Fruit fly (Drosophila melanogaster) whole organism, prepupa: ENCODE results near the gene CG44006.
A peak's percentile ranks its signal among the peaks of the same experiment; 100 is the strongest.

Source experiments
- CG3032 ChIP-seq: fragments of 200-800 bp; optimal IDR thresholded peaks from 2 replicates; lab custom pipeline; 2019; ENCODE audit warnings: missing biosample characterization, mild to moderate bottlenecking, missing genetic modification characterization, moderate library complexity
- Eip75B ChIP-seq: fragments of 200-800 bp; sonication (Bioruptor generic); optimal IDR thresholded peaks from 3 replicates; lab custom pipeline; 2016; ENCODE audit warnings: missing biosample characterization, missing genetic modification characterization
- Lpt ChIP-seq: fragments of 200-800 bp; sonication (Bioruptor generic); optimal IDR thresholded peaks from 3 replicates; lab custom pipeline; 2016; ENCODE audit warnings: missing biosample characterization, missing genetic modification characterization
- Met ChIP-seq: fragments of 200-800 bp; sonication (Bioruptor generic); optimal IDR thresholded peaks from 3 replicates; lab custom pipeline; 2016; ENCODE audit warnings: missing biosample characterization, missing genetic modification characterization
- OdsH ChIP-seq: fragments of 200-800 bp; sonication (Bioruptor generic); optimal IDR thresholded peaks from 3 replicates; lab custom pipeline; 2016; ENCODE audit warnings: missing biosample characterization, missing genetic modification characterization
- spab ChIP-seq: fragments of 200-800 bp; sonication (Bioruptor generic); optimal IDR thresholded peaks from 2 replicates; lab custom pipeline; 2017; ENCODE audit warnings: missing biosample characterization, mild to moderate bottlenecking, missing genetic modification characterization, missing genetic modification reagents

DNA sequence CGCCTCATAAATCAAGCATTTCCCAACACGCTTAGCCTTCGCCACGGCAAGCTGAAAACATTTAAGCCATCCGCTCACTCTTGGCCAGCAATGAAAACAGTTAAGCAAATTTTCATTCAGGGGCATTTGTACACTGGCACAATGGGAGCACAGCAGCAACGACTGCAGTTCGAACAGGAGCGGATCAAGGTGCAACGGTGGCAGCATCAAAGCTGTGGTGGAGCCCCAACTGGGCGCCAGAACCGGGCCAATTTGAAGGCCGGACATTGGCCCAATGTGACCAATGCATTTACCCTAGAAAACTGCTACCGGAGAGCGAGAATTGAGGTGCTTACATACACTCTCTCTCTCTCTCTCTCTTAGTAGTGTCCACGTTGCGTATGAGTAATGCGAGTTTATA lies 48.1 kb downstream of the CG44006 start:
- no peak for TF ChIP-seq Met (GFP tag; lab: Kevin White, UChicago)
- no peak for TF ChIP-seq Lpt (GFP tag; lab: Kevin White, UChicago)
- peak; percentile 26 for TF ChIP-seq Eip75B (GFP tag; lab: Kevin White, UChicago)
- peak; percentile 17 for TF ChIP-seq OdsH (GFP tag; lab: Kevin White, UChicago)
- TF ChIP-seq spab: no peak
- no peak for TF ChIP-seq CG3032 (tag; lab: Kevin White, UChicago)
